Worm (Caenorhabditis elegans): ENCODE data around the gene Y45G12B.2.

Gene Y45G12B.2

ce11 chrV:2656159-2656558 lies 38.4 kb upstream of the Y45G12B.2 start:
- TF ChIP-seq pha-4 (tag; optimal IDR thresholded peaks at IDR 0.05), result peak; percentile 78
- TF ChIP-seq egl-27 (tag; optimal IDR thresholded peaks at IDR 0.05), result no peak
- TF ChIP-seq fkh-2 (tag; optimal IDR thresholded peaks at IDR 0.05), result no peak
- TF ChIP-seq elt-2 (tag; optimal IDR thresholded peaks at IDR 0.05), result peak; percentile 43

- TF ChIP-seq lin-15B (tag; optimal IDR thresholded peaks at IDR 0.05), result peak; percentile 7
- peak; percentile 9 for TF ChIP-seq pqm-1 (tag; optimal IDR thresholded peaks at IDR 0.05)
- peak; percentile 26 for TF ChIP-seq nfya-1 (tag; optimal IDR thresholded peaks at IDR 0.05; ENCODE audit: insufficient read depth)
- peak; percentile 39 for TF ChIP-seq pha-4 (tag; optimal IDR thresholded peaks at IDR 0.05)
- TF ChIP-seq elt-2 (tag; optimal IDR thresholded peaks at IDR 0.05), result peak; percentile 50
- no peak for TF ChIP-seq fos-1 (tag; optimal IDR thresholded peaks at IDR 0.05)
Measured at ce11 chrV:2657682-2658081, 36.9 kb upstream of the Y45G12B.2 start.

ce11 chrV:2660457-2660856 lies 34.1 kb upstream of the Y45G12B.2 start:
- no peak for TF ChIP-seq nhr-77 (tag; optimal IDR thresholded peaks at IDR 0.05)
- no peak for TF ChIP-seq nhr-76 (tag; optimal IDR thresholded peaks at IDR 0.05)
- no peak for TF ChIP-seq mdl-1 (tag; optimal IDR thresholded peaks at IDR 0.05)
- no peak for TF ChIP-seq nhr-25 (tag; optimal IDR thresholded peaks at IDR 0.05)
- no peak for TF ChIP-seq nhr-67 (tag; optimal IDR thresholded peaks at IDR 0.05)
- no peak for TF ChIP-seq nhr-237 (tag; optimal IDR thresholded peaks at IDR 0.05)

- TF ChIP-seq nhr-12 (tag; optimal IDR thresholded peaks at IDR 0.05) (no peak), ceh-82 (tag; optimal IDR thresholded peaks at IDR 0.05) (no peak), lsy-12 (tag; optimal IDR thresholded peaks at IDR 0.05) (peak; percentile 14)
Measured at ce11 chrV:2664525-2665053, 30.0 kb upstream of the Y45G12B.2 start, which contains the start of gene ndx-2. Gene ndx-2, minus strand, starts transcription at chrV:2665003.

ce11 chrV:2666600-2666999 lies 28.0 kb upstream of the Y45G12B.2 start, which contains the start of gene W02G9.4:
Gene W02G9.4, plus strand, starts transcription at chrV:2666900.
- no peak for TF ChIP-seq ceh-16 (tag; optimal IDR thresholded peaks at IDR 0.05)
- no peak for TF ChIP-seq sea-2 (GFP tag; optimal IDR thresholded peaks at IDR 0.05)
- TF ChIP-seq fos-1 (tag; optimal IDR thresholded peaks at IDR 0.05), result no peak
- no peak for TF ChIP-seq nhr-43 (tag; optimal IDR thresholded peaks at IDR 0.05; ENCODE audit: poor library complexity, severe bottlenecking)
- TF ChIP-seq zag-1 (tag; optimal IDR thresholded peaks at IDR 0.05), result no peak
- no peak for TF ChIP-seq hmg-11 (tag; optimal IDR thresholded peaks at IDR 0.05)
- no peak for TF ChIP-seq unc-62 (GFP tag; optimal IDR thresholded peaks at IDR 0.05)
- TF ChIP-seq ceh-9 (tag; optimal IDR thresholded peaks at IDR 0.05), result no peak
- no peak for TF ChIP-seq elt-1 (tag; optimal IDR thresholded peaks at IDR 0.05)

ce11 chrV:2671155-2671554 lies 23.4 kb upstream of the Y45G12B.2 start, which contains the start of gene kel-8:
Gene kel-8, plus strand, starts transcription at chrV:2671455.
- TF ChIP-seq pqm-1 (tag; optimal IDR thresholded peaks at IDR 0.05) (no peak), nhr-25 (tag; optimal IDR thresholded peaks at IDR 0.05) (peak; percentile 41), nfya-1 (tag; optimal IDR thresholded peaks at IDR 0.05; ENCODE audit: insufficient read depth) (peak; percentile 53)

ce11 chrV:2672603-2673002 lies 22.0 kb upstream of the Y45G12B.2 start, which contains the start of gene W02G9.3:
Gene W02G9.3, plus strand, starts transcription at chrV:2672986.
- no peak for TF ChIP-seq nhr-76 (tag; optimal IDR thresholded peaks at IDR 0.05)
- TF ChIP-seq mdl-1 (tag; optimal IDR thresholded peaks at IDR 0.05), result no peak
- peak; percentile 93 for TF ChIP-seq pha-4 (tag; optimal IDR thresholded peaks at IDR 0.05)
- TF ChIP-seq nhr-23 (tag; optimal IDR thresholded peaks at IDR 0.05), result peak; percentile 65
- peak; percentile 58 for TF ChIP-seq hmg-11 (tag; optimal IDR thresholded peaks at IDR 0.05)
- TF ChIP-seq eor-1 (tag; optimal IDR thresholded peaks at IDR 0.05), result no peak
- TF ChIP-seq nhr-12 (tag; optimal IDR thresholded peaks at IDR 0.05), result no peak
- TF ChIP-seq ztf-11 (tag; optimal IDR thresholded peaks at IDR 0.05), result no peak
- TF ChIP-seq nfya-1 (tag; optimal IDR thresholded peaks at IDR 0.05; ENCODE audit: insufficient read depth), result peak; percentile 75
- TF ChIP-seq aly-2 (tag; optimal IDR thresholded peaks at IDR 0.05), result no peak
- TF ChIP-seq nhr-11 (tag; optimal IDR thresholded peaks at IDR 0.05), result peak; percentile 96
- TF ChIP-seq lin-39 (tag; optimal IDR thresholded peaks at IDR 0.05), result peak; percentile 81
- no peak for TF ChIP-seq sea-2 (GFP tag; optimal IDR thresholded peaks at IDR 0.05)
- TF ChIP-seq skn-1 (tag; optimal IDR thresholded peaks at IDR 0.05), result peak; percentile 33
- TF ChIP-seq snpc-4 (tag; optimal IDR thresholded peaks at IDR 0.05), result peak; percentile 67
- no peak for TF ChIP-seq elt-1 (tag; optimal IDR thresholded peaks at IDR 0.05)
- peak; percentile 89 for TF ChIP-seq lin-15B (tag; optimal IDR thresholded peaks at IDR 0.05)
- TF ChIP-seq egl-27 (tag; optimal IDR thresholded peaks at IDR 0.05), result peak; percentile 55
- peak; percentile 40 for TF ChIP-seq elt-2 (tag; optimal IDR thresholded peaks at IDR 0.05)
- peak; percentile 84 for TF ChIP-seq egl-5 (tag; optimal IDR thresholded peaks at IDR 0.05)
- no peak for TF ChIP-seq ceh-16 (tag; optimal IDR thresholded peaks at IDR 0.05)
- peak; percentile 78 for TF ChIP-seq pqm-1 (tag; optimal IDR thresholded peaks at IDR 0.05)
- peak; percentile 19 for TF ChIP-seq ceh-28 (tag; optimal IDR thresholded peaks at IDR 0.05)
- TF ChIP-seq nhr-43 (tag; optimal IDR thresholded peaks at IDR 0.05; ENCODE audit: poor library complexity, severe bottlenecking), result peak; percentile 12
- TF ChIP-seq fkh-10 (GFP tag; optimal IDR thresholded peaks at IDR 0.05), result no peak
- peak; percentile 22 for TF ChIP-seq R02D3.7 (tag; optimal IDR thresholded peaks at IDR 0.05)
- no peak for TF ChIP-seq ztf-4 (tag; optimal IDR thresholded peaks at IDR 0.05)

All from whole organism, L3 larva.